Worm (Caenorhabditis elegans): Measurements from ENCODE around the gene F07G11.4.

Gene F07G11.4

DNA sequence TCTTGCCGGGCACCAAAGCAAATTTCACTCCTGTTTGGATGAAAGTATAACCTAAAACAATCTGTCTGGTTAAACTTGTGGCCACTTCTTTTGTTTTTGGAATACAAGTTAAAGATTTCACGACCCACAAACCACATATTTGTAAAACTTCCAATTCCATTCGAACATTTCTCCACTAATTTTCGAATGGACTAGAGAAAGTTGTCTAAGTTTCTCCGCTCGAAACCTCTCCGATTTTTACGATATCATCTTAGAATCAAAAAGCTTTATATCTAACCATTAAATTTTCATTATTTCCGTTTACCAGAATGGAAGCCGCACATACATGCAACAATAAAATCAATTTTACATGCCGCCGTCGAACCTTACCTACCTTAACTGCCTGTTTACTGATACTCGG is 3.3 kb upstream of the F07G11.4 start, which contains the start of gene F07G11.3:
Gene F07G11.3 (plus strand): TSS at position 301 of the 400 bp plus-strand sequence.
- TF ChIP-seq him-1 (tag; optimal IDR thresholded peaks at IDR 0.05): no peak

DNA sequence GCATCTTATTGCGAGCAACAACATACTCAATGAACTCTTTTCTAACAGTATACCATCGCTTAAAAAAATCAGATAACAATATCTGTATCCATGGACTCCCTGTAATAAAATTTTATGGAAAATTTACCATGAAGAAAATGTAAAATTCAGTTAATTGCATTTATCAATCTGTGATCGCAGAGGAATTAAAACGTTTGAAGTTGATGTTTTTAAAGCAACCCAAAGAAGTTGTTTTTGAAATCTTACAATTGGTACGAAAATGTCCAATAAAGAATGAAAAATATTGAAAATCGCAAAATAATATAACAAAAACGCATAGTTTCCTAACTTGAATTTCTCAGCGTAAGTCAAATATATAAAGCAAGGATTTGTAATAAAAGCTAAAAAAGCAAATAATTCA is 2.1 kb upstream of the F07G11.4 start, which contains the start of gene srj-32:
Gene srj-32 (minus strand): TSS at position 101 of the 400 bp plus-strand sequence.
- TF ChIP-seq dao-5 (tag; optimal IDR thresholded peaks at IDR 0.05) (no peak), him-1 (tag; optimal IDR thresholded peaks at IDR 0.05) (no peak), W03F9.2 (tag; optimal IDR thresholded peaks at IDR 0.05) (no peak)

DNA sequence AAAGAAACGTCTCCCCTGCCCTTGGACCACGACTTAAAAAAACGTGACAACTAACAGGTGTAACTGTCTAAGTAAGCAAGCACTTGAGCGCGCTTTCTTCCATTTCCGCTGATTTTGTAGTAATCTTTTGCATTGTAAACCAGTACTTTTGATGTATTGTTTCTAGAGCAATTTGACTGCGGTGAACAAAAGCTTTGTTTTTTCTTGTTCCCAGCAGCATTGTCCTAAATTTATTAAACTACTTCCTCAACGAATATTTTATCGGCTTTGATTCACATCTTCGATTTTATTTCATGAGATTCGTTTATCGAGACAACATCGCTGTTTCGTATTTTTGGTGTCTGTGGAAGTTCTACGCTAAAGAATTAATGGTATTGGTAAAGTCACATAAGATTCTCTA is 6.5 kb downstream of the F07G11.4 start, which contains the start of gene C13A2.1:
Gene C13A2.1 (plus strand): TSS at position 301 of the 400 bp plus-strand sequence.
- TF ChIP-seq dao-5 (tag; optimal IDR thresholded peaks at IDR 0.05) (no peak), W03F9.2 (tag; optimal IDR thresholded peaks at IDR 0.05) (no peak)

DNA sequence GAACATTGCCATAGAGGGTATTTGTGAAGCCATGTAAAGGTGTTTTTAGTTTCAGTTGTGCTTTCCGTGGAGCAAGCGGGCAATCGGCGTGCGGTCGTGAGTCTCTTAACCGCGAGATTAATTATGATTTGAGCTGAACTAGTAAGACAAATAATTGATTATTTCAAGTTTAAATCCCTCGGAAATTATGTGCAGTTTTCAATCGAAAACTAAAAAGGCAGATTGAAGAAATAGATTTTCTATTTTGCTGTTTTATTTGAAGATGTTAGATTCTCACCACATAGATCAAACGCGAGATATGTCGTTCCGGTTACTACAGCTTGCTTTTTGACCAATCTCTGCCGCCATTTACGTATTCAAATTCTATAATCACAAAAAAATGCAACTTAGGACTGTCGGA is 13.1 kb downstream of the F07G11.4 start, which contains the start of gene C13A2.3:
Gene C13A2.3 (plus strand): TSS at position 301 of the 400 bp plus-strand sequence.
- TF ChIP-seq dao-5 (tag; optimal IDR thresholded peaks at IDR 0.05) (no peak), him-1 (tag; optimal IDR thresholded peaks at IDR 0.05) (no peak), W03F9.2 (tag; optimal IDR thresholded peaks at IDR 0.05) (no peak)

DNA sequence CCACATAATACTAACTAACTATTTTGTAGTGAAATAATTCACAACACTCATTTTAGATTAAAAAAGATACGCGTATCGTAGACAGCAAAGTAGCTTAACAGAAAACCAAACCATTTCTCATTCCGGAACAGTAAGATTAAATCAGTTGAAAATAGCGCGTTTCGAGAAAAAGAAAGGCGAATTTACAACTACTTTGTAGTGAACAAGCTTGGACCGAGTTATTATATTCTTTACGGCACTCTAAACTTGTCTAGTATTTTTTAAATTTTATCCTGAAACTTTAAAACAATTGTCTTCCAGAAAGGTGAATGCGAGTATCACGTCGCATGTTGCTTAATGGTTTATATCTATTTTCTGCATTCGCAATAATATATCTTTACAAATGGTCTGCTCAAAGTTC is 16.1 kb downstream of the F07G11.4 start, which contains the start of gene C13A2.4:
Gene C13A2.4 (plus strand): TSS at position 301 of the 400 bp plus-strand sequence.
- TF ChIP-seq him-1 (tag; optimal IDR thresholded peaks at IDR 0.05): no peak
- TF ChIP-seq W03F9.2 (tag; optimal IDR thresholded peaks at IDR 0.05): no peak
- no peak for TF ChIP-seq dao-5 (tag; optimal IDR thresholded peaks at IDR 0.05)

DNA sequence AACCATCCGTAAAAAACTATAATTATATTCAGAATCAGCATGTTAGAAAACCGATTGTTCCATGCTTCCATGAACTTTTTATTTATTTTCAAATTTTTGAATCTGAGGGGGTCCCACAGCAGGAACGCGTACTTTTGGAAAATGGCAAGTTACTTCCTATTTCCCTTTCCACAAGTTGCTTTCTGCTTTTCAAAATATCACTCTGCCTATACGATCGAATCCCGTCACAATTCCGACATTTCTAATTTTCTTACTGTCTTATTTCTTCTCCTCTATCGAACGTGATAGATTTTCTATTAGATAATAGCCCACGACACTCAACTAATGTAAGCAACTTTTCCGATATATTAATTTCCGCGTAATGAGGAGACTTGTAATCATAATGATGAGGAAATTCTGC is 19.7 kb downstream of the F07G11.4 start, which contains the start of gene C13A2.5:
Gene C13A2.5 (plus strand): TSS at position 301 of the 400 bp plus-strand sequence.
- TF ChIP-seq W03F9.2 (tag; optimal IDR thresholded peaks at IDR 0.05) (no peak), him-1 (tag; optimal IDR thresholded peaks at IDR 0.05) (no peak), dao-5 (tag; optimal IDR thresholded peaks at IDR 0.05) (no peak)

DNA sequence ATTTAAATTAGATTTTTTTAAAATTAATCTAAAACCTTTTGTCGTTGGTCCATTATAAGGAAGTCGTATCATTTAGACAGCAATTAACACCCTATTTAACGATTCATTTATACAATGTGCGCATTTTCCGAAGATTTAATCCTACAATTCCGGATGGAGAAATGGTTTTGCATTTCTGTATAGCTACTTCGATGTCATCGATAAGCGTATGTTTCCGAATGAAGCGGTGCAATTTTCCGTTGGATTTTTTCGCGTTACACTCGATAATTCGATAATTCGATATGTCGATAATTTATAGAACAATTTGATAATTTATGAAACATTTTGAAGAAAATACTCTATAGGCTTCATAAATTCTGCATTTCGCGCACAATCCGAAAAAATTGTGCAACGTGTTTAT is 20.2 kb downstream of the F07G11.4 start, which contains the start of gene C13A2.10:
Gene C13A2.10 (minus strand): TSS at position 101 of the 400 bp plus-strand sequence.
- TF ChIP-seq dao-5 (tag; optimal IDR thresholded peaks at IDR 0.05) (no peak), W03F9.2 (tag; optimal IDR thresholded peaks at IDR 0.05) (no peak), him-1 (tag; optimal IDR thresholded peaks at IDR 0.05) (no peak)

DNA sequence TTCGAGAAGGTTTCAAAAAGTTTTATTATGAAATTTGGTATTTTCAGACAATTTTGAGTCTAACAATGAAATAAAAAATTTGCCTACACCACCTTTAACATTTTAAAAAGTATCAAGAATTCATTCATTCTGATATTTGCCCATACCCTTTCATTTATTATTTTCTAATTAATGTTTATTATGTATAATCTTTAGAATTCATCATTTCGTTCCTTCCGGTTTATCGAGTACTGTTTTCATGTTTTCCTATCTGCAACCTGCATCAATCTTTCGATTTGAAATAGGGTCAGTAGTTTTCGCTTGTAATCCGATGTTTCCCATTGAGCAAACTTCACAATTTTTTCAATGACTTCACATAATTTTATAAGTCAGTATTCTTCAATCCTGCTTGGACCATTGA is 25.8 kb downstream of the F07G11.4 start, which contains the start of gene C13A2.6:
Gene C13A2.6 (plus strand): TSS at position 301 of the 400 bp plus-strand sequence.
- TF ChIP-seq him-1 (tag; optimal IDR thresholded peaks at IDR 0.05) (no peak), dao-5 (tag; optimal IDR thresholded peaks at IDR 0.05) (no peak), W03F9.2 (tag; optimal IDR thresholded peaks at IDR 0.05) (no peak)

DNA sequence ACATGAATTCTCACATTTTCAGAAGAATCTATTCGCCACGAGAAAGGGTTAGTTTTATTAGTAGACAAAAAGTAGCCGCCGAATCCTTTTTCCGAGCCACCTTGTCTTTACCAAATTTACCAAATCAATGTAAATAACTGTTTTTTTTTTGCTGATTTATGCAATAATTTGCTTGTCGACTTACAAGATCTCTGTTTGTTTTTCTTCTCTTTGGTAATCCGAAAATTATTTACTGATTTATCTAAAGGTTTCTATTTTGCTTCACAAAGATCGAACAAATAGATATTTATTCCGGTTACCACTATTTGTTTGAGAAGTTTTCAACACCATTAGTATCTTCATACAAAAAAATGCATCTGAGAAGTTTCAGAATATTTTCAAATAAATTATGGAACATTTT is 29.1 kb downstream of the F07G11.4 start, which contains the start of gene C13A2.7:
Gene C13A2.7 (plus strand): TSS at position 301 of the 400 bp plus-strand sequence.
- TF ChIP-seq dao-5 (tag; optimal IDR thresholded peaks at IDR 0.05) (no peak), him-1 (tag; optimal IDR thresholded peaks at IDR 0.05) (no peak), W03F9.2 (tag; optimal IDR thresholded peaks at IDR 0.05) (no peak)

DNA sequence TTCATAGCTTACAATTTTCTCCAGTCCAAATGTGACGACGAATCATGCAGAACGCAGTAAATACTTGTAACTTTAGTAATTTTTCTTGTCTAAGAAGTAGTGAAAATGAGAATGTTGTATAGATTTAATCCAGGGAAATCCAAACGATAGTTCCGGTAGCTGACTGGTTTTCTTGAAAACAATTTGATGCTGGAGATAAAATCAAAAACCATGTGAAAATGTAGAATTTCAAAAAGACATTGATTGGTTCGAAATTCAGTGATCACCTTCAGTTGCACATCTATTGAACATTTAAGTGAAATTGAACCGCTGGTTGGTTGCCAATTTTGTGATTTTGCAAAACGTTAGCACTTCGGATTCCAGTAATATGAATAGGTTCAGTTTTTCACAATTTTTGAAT is 31.1 kb downstream of the F07G11.4 start, which contains the start of gene C13A2.9:
Gene C13A2.9 (minus strand): TSS at position 101 of the 400 bp plus-strand sequence.
- TF ChIP-seq dao-5 (tag; optimal IDR thresholded peaks at IDR 0.05) (no peak), W03F9.2 (tag; optimal IDR thresholded peaks at IDR 0.05) (no peak), him-1 (tag; optimal IDR thresholded peaks at IDR 0.05) (no peak)

DNA sequence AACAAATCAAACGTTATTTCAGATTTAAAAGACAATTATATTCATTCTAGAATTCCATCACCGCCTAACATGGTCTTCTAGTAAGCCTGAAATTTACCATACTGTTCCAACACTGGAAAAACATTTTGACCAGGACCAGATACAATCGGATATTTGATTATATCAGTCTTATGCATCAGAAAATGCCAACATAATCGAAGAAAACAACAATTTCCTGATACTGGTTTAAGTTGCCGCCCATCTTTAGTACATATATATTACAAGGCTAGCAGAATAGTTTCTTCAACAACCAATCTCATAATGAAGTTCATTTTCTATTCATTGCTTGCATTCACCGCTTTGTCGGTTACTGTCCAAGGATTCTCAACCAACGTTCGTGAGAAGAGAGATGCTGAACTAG is 36.2 kb downstream of the F07G11.4 start, which contains the start of gene C13A2.12:
Gene C13A2.12 (plus strand): TSS at position 301 of the 400 bp plus-strand sequence.
- no peak for TF ChIP-seq W03F9.2 (tag; optimal IDR thresholded peaks at IDR 0.05)
- TF ChIP-seq him-1 (tag; optimal IDR thresholded peaks at IDR 0.05): no peak
- no peak for TF ChIP-seq dao-5 (tag; optimal IDR thresholded peaks at IDR 0.05)

DNA sequence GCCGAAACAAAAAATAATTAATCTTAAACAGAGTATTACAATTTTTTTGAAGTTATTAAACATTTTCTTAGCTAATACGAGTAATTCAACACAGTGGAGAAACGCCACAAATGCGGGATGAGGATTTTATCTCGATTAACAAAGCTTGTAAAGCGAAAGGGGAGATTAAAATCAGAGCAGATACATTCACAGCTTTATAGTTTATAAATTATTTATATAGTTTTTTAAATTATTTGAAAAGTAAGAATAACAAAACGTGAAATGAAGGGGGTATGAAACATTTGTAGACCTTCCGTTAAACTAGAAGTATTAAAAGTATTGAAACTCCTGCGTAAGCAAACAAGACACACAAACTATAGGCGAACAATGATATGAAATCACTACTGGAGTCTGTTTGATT is 40.1 kb downstream of the F07G11.4 start, which contains the start of gene C05C8.8:
Gene C05C8.8 (minus strand): TSS at position 101 of the 400 bp plus-strand sequence.
- TF ChIP-seq him-1 (tag; optimal IDR thresholded peaks at IDR 0.05) (no peak), dao-5 (tag; optimal IDR thresholded peaks at IDR 0.05) (no peak), W03F9.2 (tag; optimal IDR thresholded peaks at IDR 0.05) (no peak)

DNA sequence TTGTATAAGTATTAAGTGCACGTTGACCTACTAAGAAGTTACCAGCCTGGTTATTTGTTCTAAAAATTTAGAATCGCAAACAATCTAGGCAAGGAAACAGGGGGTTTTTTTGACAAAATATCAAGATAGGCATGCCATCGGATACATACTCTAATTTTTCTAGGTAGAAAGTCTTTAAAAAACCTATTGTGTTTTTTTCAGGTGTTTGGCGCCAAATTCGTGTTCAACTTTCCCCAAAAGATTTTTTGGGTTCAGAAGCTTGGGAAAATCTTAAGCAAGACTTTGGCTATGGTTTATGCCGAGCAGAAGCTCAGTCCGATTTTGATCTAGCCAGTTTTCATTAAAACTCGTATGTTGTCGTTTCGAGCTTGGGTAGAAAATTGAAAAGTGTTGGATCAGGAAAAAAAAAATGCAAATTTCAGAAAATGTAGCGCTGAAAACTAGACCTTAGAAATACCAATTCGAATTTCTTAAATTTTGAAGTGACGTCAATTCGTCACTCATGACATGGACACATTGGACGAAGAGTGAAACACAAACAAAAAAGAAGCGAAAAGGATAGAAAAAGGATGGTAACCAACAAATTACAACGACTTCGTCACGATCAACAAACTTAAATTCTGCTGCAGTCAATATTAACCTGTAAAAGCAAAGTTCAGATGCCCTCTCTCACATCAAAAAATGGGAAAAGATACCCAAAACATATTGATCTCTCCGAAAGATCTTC is 46.8 kb downstream of the F07G11.4 start:
- TF ChIP-seq W03F9.2 (tag; optimal IDR thresholded peaks at IDR 0.05) (no peak), him-1 (tag; optimal IDR thresholded peaks at IDR 0.05) (no peak), dao-5 (tag; optimal IDR thresholded peaks at IDR 0.05) (no peak)

DNA sequence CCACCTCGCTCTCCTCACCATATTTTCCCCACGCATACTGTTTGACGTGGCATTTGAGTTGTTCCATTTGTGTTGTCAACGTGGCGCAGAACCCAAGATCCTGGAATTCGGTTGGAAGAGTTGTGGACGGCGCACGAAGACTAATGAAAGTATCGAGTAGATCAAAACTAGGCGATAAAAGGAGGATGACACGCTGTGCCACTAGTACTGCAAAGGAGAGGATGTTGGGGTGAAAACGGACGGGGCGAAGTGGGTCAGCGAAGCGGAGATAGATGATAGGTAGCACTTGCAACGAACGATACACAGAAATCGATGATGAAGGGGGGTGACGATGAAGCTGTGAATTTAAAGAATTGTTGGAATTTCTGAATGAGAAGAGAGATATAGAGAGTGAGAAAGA is 48.2 kb downstream of the F07G11.4 start, which contains the start of gene C05C8.7:
Gene C05C8.7 (minus strand): TSS at position 100 of the 400 bp plus-strand sequence.
- no peak for TF ChIP-seq W03F9.2 (tag; optimal IDR thresholded peaks at IDR 0.05)
- TF ChIP-seq dao-5 (tag; optimal IDR thresholded peaks at IDR 0.05): no peak
- no peak for TF ChIP-seq him-1 (tag; optimal IDR thresholded peaks at IDR 0.05)
